Worm (Caenorhabditis elegans) whole organism, L2 larva: ENCODE measurements around the gene F13C5.2.

ENCODE experiments used
- F13H6.1 ChIP-seq: sonication (generic microtip); optimal IDR thresholded peaks from 2 replicates; lab custom pipeline; 2016; ENCODE audit warnings: missing genetic modification characterization, missing compliant biosample characterization
- R02D3.7 ChIP-seq: fragments of 150-350 bp; optimal IDR thresholded peaks from 2 replicates; lab custom pipeline; 2014; ENCODE audit warnings: missing biosample characterization, missing genetic modification characterization
- ZK546.5 ChIP-seq: sonication (generic microtip); optimal IDR thresholded peaks from 2 replicates; lab custom pipeline; 2017; ENCODE audit warnings: missing biosample characterization, missing genetic modification characterization
- alr-1 ChIP-seq: fragments of 150-350 bp; optimal IDR thresholded peaks from 2 replicates; lab custom pipeline; 2014; ENCODE audit warnings: missing biosample characterization, missing genetic modification characterization
- aly-2 ChIP-seq: fragments of 150-350 bp; optimal IDR thresholded peaks from 2 replicates; lab custom pipeline; 2014; ENCODE audit warnings: missing biosample characterization, missing genetic modification characterization
- ama-1 ChIP-seq: fragments of 150-350 bp; optimal IDR thresholded peaks from 2 replicates; lab custom pipeline; 2018; ENCODE audit warnings: inconsistent platforms
- crh-2 ChIP-seq: sonication (generic microtip); optimal IDR thresholded peaks from 2 replicates; lab custom pipeline; 2017; ENCODE audit warnings: missing biosample characterization, missing genetic modification characterization
- egl-27 ChIP-seq: sonication (generic microtip); optimal IDR thresholded peaks from 3 replicates; lab custom pipeline; 2017; ENCODE audit warnings: missing biosample characterization, missing genetic modification reagents, missing genetic modification characterization
- lin-13 ChIP-seq: fragments of 150-350 bp; optimal IDR thresholded peaks from 2 replicates; lab custom pipeline; 2014; ENCODE audit warnings: missing biosample characterization, missing genetic modification reagents, missing genetic modification characterization
- nhr-10 ChIP-seq: sonication (generic microtip); optimal IDR thresholded peaks from 2 replicates; lab custom pipeline; 2017; ENCODE audit warnings: missing biosample characterization, missing genetic modification characterization
- nhr-23 ChIP-seq: fragments of 150-350 bp; optimal IDR thresholded peaks from 2 replicates; lab custom pipeline; 2014; ENCODE audit warnings: missing biosample characterization, missing genetic modification reagents, missing genetic modification characterization
- nhr-77 ChIP-seq: fragments of 150-350 bp; optimal IDR thresholded peaks from 2 replicates; lab custom pipeline; 2014; ENCODE audit warnings: missing biosample characterization, missing genetic modification characterization
- skn-1 ChIP-seq: sonication (generic microtip); optimal IDR thresholded peaks from 2 replicates; lab custom pipeline; 2017; ENCODE audit warnings: missing biosample characterization, missing genetic modification characterization
- unc-62 ChIP-seq: fragments of 150-350 bp; optimal IDR thresholded peaks from 2 replicates; lab custom pipeline; 2014; ENCODE audit warnings: missing biosample characterization, missing genetic modification reagents, missing genetic modification characterization

DNA sequence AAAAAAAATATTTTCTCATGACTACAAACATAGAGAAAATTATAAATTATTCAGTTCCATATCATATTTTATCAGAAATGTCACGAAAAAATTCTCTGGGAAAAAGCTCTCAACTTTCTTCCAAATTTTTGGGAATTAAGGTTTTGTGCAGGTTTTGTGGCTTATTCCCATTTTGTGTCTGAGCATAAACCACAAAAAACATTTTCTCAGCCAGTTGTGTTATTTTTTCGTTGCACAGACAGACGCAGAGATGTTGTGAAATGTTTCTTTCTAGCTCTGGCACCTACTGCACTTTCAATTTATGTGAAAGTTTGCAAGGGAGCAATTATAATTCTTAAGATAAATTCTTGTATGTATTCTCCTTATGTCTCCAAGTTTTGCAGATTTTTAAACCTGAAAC, 18.7 kb upstream of the F13C5.2 start:
- TF ChIP-seq aly-2 (tag; lab: Kevin White, UChicago) (no peak), alr-1 (tag; lab: Kevin White, UChicago) (no peak), egl-27 (no peak), skn-1 (tag; lab: Kevin White, UChicago) (no peak), ama-1 (no peak), nhr-23 (tag; lab: Kevin White, UChicago) (no peak), ZK546.5 (tag; lab: Kevin White, UChicago) (no peak), lin-13 (GFP tag; lab: Kevin White, UChicago) (no peak), crh-2 (no peak), nhr-77 (tag; lab: Kevin White, UChicago) (no peak), F13H6.1 (no peak), R02D3.7 (no peak), nhr-10 (tag; lab: Kevin White, UChicago) (no peak), unc-62 (GFP tag; lab: Kevin White, UChicago) (no peak)
